Worm (Caenorhabditis elegans): ENCODE measurements around the gene F47B8.4.

DNA sequence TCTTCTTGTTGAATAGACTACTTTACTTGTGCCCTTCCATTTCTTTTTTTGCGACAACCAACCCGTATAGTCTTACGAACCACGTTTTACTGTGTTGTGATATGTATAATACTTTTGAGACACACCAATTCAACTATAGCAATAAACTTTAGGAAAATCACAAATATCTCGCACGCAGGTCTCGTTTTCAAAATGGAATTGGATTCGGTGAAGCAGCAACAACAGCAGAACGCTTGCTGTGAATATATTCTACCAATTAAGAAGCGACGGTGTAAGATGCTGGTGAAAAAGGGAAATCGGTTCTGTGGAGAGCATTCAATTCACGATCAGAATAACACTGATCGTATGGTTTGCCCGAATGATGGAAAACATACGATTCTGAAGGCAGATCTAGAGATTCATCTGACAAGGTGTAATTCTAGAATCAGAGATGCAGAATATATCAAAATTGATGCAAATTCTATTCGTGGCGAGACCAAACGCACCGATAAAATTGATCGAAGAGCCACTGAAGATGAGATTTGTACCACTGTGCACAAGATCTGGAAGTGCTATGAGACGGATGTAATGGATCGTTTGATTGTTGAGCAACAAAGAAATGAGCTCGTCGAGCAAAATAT, 29.9 kb upstream of the F47B8.4 start, which contains the start of gene Y49A3A.3:
- no peak for TF ChIP-seq nhr-77 (tag; optimal IDR thresholded peaks at IDR 0.05)
- TF ChIP-seq egl-27 (tag; optimal IDR thresholded peaks at IDR 0.05) = no peak
- no peak for TF ChIP-seq dmd-4 (tag; optimal IDR thresholded peaks at IDR 0.05)
- TF ChIP-seq ztf-11 (tag; optimal IDR thresholded peaks at IDR 0.05) = no peak
- peak; percentile 17 for TF ChIP-seq F13H6.1 (tag; optimal IDR thresholded peaks at IDR 0.05)
- no peak for TF ChIP-seq nhr-6 (tag; optimal IDR thresholded peaks at IDR 0.05)
- TF ChIP-seq nhr-12 (tag; optimal IDR thresholded peaks at IDR 0.05) = no peak
- TF ChIP-seq crh-2 (tag; optimal IDR thresholded peaks at IDR 0.05) = peak; percentile 17
- no peak for TF ChIP-seq ceh-82 (tag; optimal IDR thresholded peaks at IDR 0.05)
- no peak for TF ChIP-seq skn-1 (tag; optimal IDR thresholded peaks at IDR 0.05)
- no peak for TF ChIP-seq lin-39 (tag; optimal IDR thresholded peaks at IDR 0.05)
- TF ChIP-seq ztf-1 (GFP tag; conservative IDR thresholded peaks at IDR 0.05) = no peak
- no peak for TF ChIP-seq elt-1 (tag; optimal IDR thresholded peaks at IDR 0.05)
- TF ChIP-seq lsy-2 (tag; optimal IDR thresholded peaks at IDR 0.05) = no peak
